Fruit fly (Drosophila melanogaster) whole organism, embryonic: Measurements from ENCODE around the gene barc.

ENCODE experiments used
- Aef1 ChIP-seq: fragments of 200-800 bp; sonication (Bioruptor generic); IDR thresholded peaks from 3 replicates; pipeline ENCODE4 v1.3.6; 2022; ENCODE audit warnings: missing biosample characterization, missing genetic modification characterization
- B-H2 ChIP-seq: fragments of 200-800 bp; sonication (Bioruptor generic); optimal IDR thresholded peaks from 2 replicates; lab custom pipeline; 2018; ENCODE audit warnings: missing biosample characterization, mild to moderate bottlenecking, missing genetic modification characterization
- Bgb ChIP-seq: fragments of 200-800 bp; sonication (Bioruptor generic); IDR thresholded peaks from 2 replicates; pipeline ENCODE4 v1.3.6; 2022; ENCODE audit warnings: missing biosample characterization, missing genetic modification characterization; ENCODE audit not compliant: partially characterized antibody
- CG10321 ChIP-seq: fragments of 200-800 bp; sonication (Bioruptor generic); IDR thresholded peaks from 2 replicates; pipeline ENCODE4 v1.3.6; 2022; ENCODE audit warnings: missing biosample characterization, missing genetic modification characterization
- CG10431 ChIP-seq: fragments of 200-800 bp; sonication (Bioruptor generic); optimal IDR thresholded peaks from 3 replicates; lab custom pipeline; 2018; ENCODE audit warnings: missing biosample characterization, mild to moderate bottlenecking, missing genetic modification characterization
- CG11504 ChIP-seq: fragments of 200-800 bp; sonication (Bioruptor generic); optimal IDR thresholded peaks from 3 replicates; lab custom pipeline; 2019; ENCODE audit warnings: missing biosample characterization, mild to moderate bottlenecking, missing genetic modification characterization, moderate library complexity
- CG12155 ChIP-seq: fragments of 200-800 bp; sonication (Bioruptor generic); optimal IDR thresholded peaks from 3 replicates; lab custom pipeline; 2016; ENCODE audit warnings: missing biosample characterization, missing genetic modification characterization
- CG15269 ChIP-seq: fragments of 200-800 bp; sonication (Bioruptor generic); optimal IDR thresholded peaks from 2 replicates; lab custom pipeline; 2018; ENCODE audit warnings: missing biosample characterization, mild to moderate bottlenecking, missing genetic modification characterization, moderate library complexity
- CG1602 ChIP-seq: fragments of 200-800 bp; sonication (Bioruptor generic); optimal IDR thresholded peaks from 3 replicates; lab custom pipeline; 2016; ENCODE audit warnings: missing biosample characterization, missing genetic modification characterization
- CG17912 ChIP-seq: fragments of 200-800 bp; sonication (Bioruptor generic); optimal IDR thresholded peaks from 2 replicates; lab custom pipeline; 2018; ENCODE audit warnings: missing biosample characterization, mild to moderate bottlenecking, missing genetic modification characterization
- CG2889 ChIP-seq: fragments of 200-800 bp; sonication (Bioruptor generic); IDR thresholded peaks from 3 replicates; pipeline ENCODE4 v1.3.6; 2022; ENCODE audit warnings: missing biosample characterization, missing genetic modification characterization
- CG34224 ChIP-seq: fragments of 200-800 bp; sonication (Bioruptor generic); IDR thresholded peaks from 3 replicates; pipeline ENCODE4 v1.3.6; 2022; ENCODE audit warnings: missing biosample characterization, missing genetic modification characterization; ENCODE audit not compliant: partially characterized antibody
- CG3995 ChIP-seq: fragments of 200-800 bp; sonication (Bioruptor generic); optimal IDR thresholded peaks from 3 replicates; lab custom pipeline; 2016; ENCODE audit warnings: missing biosample characterization, missing genetic modification characterization
- CG43689 ChIP-seq: fragments of 200-800 bp; sonication (Bioruptor generic); IDR thresholded peaks from 2 replicates; pipeline ENCODE4 v1.3.6; 2022; ENCODE audit warnings: missing biosample characterization, missing genetic modification characterization
- CG4404 ChIP-seq: fragments of 200-800 bp; sonication (Bioruptor generic); IDR thresholded peaks from 2 replicates; pipeline ENCODE4 v1.3.6; 2022; ENCODE audit warnings: missing biosample characterization, missing genetic modification characterization
- CG6765 ChIP-seq: fragments of 200-800 bp; sonication (Bioruptor generic); optimal IDR thresholded peaks from 3 replicates; lab custom pipeline; 2017; ENCODE audit warnings: missing biosample characterization, mild to moderate bottlenecking, missing genetic modification characterization
- CG8089 ChIP-seq: fragments of 200-800 bp; sonication (Bioruptor generic); optimal IDR thresholded peaks from 3 replicates; lab custom pipeline; 2016; ENCODE audit warnings: missing biosample characterization, missing genetic modification characterization
- CG9932 ChIP-seq: fragments of 200-800 bp; sonication (Bioruptor generic); IDR thresholded peaks from 2 replicates; pipeline ENCODE4 v1.3.6; 2022; ENCODE audit warnings: missing biosample characterization, missing genetic modification characterization
- CHES-1-like ChIP-seq: fragments of 200-800 bp; sonication (Bioruptor generic); optimal IDR thresholded peaks from 2 replicates; lab custom pipeline; 2016; ENCODE audit warnings: missing biosample characterization, missing genetic modification characterization
- Camta ChIP-seq: fragments of 200-800 bp; sonication (Bioruptor generic); optimal IDR thresholded peaks from 2 replicates; lab custom pipeline; 2016; ENCODE audit warnings: missing biosample characterization, missing genetic modification characterization
- Doc2 ChIP-seq: fragments of 200-800 bp; sonication (Bioruptor generic); IDR thresholded peaks from 2 replicates; pipeline ENCODE4 v1.3.6; 2022; ENCODE audit warnings: missing biosample characterization, missing genetic modification characterization
- Dp ChIP-seq: fragments of 200-800 bp; sonication (Bioruptor generic); optimal IDR thresholded peaks from 2 replicates; lab custom pipeline; 2018; ENCODE audit warnings: missing biosample characterization, mild to moderate bottlenecking, missing genetic modification characterization, moderate library complexity
- Ets97D ChIP-seq: fragments of 200-800 bp; sonication (Bioruptor generic); optimal IDR thresholded peaks from 3 replicates; lab custom pipeline; 2016; ENCODE audit warnings: missing biosample characterization, missing genetic modification characterization
- H2.0 ChIP-seq: fragments of 200-800 bp; sonication (Bioruptor generic); IDR thresholded peaks from 2 replicates; pipeline ENCODE4 v1.3.6; 2022; ENCODE audit warnings: missing biosample characterization, missing genetic modification characterization
- HLHmδ ChIP-seq: fragments of 200-800 bp; sonication (Bioruptor generic); optimal IDR thresholded peaks from 2 replicates; lab custom pipeline; 2018; ENCODE audit warnings: missing biosample characterization, mild to moderate bottlenecking, missing genetic modification characterization, moderate library complexity
- HmgZ ChIP-seq: fragments of 200-800 bp; sonication (Bioruptor generic); optimal IDR thresholded peaks from 2 replicates; lab custom pipeline; 2018; ENCODE audit warnings: missing biosample characterization, mild to moderate bottlenecking, missing genetic modification characterization
- Lpt ChIP-seq: fragments of >200 bp; optimal IDR thresholded peaks from 2 replicates; lab custom pipeline; 2018; ENCODE audit warnings: missing biosample characterization, missing genetic modification characterization
- Nf-YA ChIP-seq: fragments of 200-800 bp; sonication (Bioruptor generic); IDR thresholded peaks from 2 replicates; pipeline ENCODE4 v1.3.6; 2022; ENCODE audit warnings: missing biosample characterization, missing genetic modification characterization
- PHDP ChIP-seq: fragments of 200-800 bp; sonication (Bioruptor generic); optimal IDR thresholded peaks from 3 replicates; lab custom pipeline; 2018; ENCODE audit warnings: missing biosample characterization, mild to moderate bottlenecking, missing genetic modification characterization, moderate library complexity
- Poxn ChIP-seq: fragments of 200-800 bp; sonication (Bioruptor generic); IDR thresholded peaks from 2 replicates; pipeline ENCODE4 v1.3.6; 2022; ENCODE audit warnings: missing biosample characterization, missing genetic modification characterization
- Rx ChIP-seq: fragments of 200-800 bp; sonication (Bioruptor generic); IDR thresholded peaks from 2 replicates; pipeline ENCODE4 v1.3.6; 2022; ENCODE audit warnings: missing biosample characterization, missing genetic modification characterization
- Sin3A ChIP-seq: fragments of >200 bp; optimal IDR thresholded peaks from 2 replicates; lab custom pipeline; 2018
- Sox102F ChIP-seq: fragments of 200-800 bp; sonication (Bioruptor generic); optimal IDR thresholded peaks from 2 replicates; lab custom pipeline; 2018; ENCODE audit warnings: missing biosample characterization, mild to moderate bottlenecking, missing genetic modification characterization, moderate library complexity
- cg ChIP-seq: fragments of 200-800 bp; sonication (Bioruptor generic); optimal IDR thresholded peaks from 3 replicates; lab custom pipeline; 2019; ENCODE audit warnings: missing biosample characterization, mild to moderate bottlenecking, missing genetic modification characterization, moderate library complexity
- chm ChIP-seq: fragments of 200-800 bp; sonication (Bioruptor generic); IDR thresholded peaks from 2 replicates; pipeline ENCODE4 v1.3.6; 2022; ENCODE audit warnings: missing biosample characterization, missing genetic modification characterization
- corto ChIP-seq: fragments of 200-800 bp; sonication (Bioruptor generic); optimal IDR thresholded peaks from 2 replicates; lab custom pipeline; 2016; ENCODE audit warnings: missing biosample characterization, mild to moderate bottlenecking, missing genetic modification characterization, moderate library complexity
- crol ChIP-seq: fragments of 200-800 bp; sonication (Bioruptor generic); IDR thresholded peaks from 2 replicates; pipeline ENCODE4 v1.3.6; 2022; ENCODE audit warnings: missing biosample characterization, missing genetic modification characterization
- dmrt11E ChIP-seq: fragments of 200-800 bp; sonication (Bioruptor generic); optimal IDR thresholded peaks from 3 replicates; lab custom pipeline; 2018; ENCODE audit warnings: missing biosample characterization, mild to moderate bottlenecking, missing genetic modification characterization, moderate library complexity
- dpn ChIP-seq, 2 experiments: fragments of 200-800 bp; sonication (Bioruptor generic); optimal IDR thresholded peaks; 3 replicates each; lab custom pipeline; 2016; ENCODE audit warnings: missing biosample characterization in 2 of 2, missing genetic modification characterization in 2 of 2
- fu2 ChIP-seq: fragments of 200-800 bp; sonication (Bioruptor generic); optimal IDR thresholded peaks from 2 replicates; lab custom pipeline; 2016; ENCODE audit warnings: missing biosample characterization, missing genetic modification characterization
- gcm ChIP-seq: fragments of 200-800 bp; sonication (Bioruptor generic); optimal IDR thresholded peaks from 2 replicates; lab custom pipeline; 2019; ENCODE audit warnings: missing biosample characterization, mild to moderate bottlenecking, missing genetic modification characterization, moderate library complexity
- gem ChIP-seq: fragments of 200-800 bp; sonication (Bioruptor generic); optimal IDR thresholded peaks from 2 replicates; lab custom pipeline; 2019; ENCODE audit warnings: missing biosample characterization, mild to moderate bottlenecking, missing genetic modification characterization, moderate library complexity
- grn ChIP-seq: fragments of 200-800 bp; sonication (Bioruptor generic); optimal IDR thresholded peaks from 3 replicates; lab custom pipeline; 2017; ENCODE audit warnings: missing biosample characterization, missing genetic modification characterization
- hb ChIP-seq: fragments of 200-800 bp; sonication (Bioruptor generic); IDR thresholded peaks from 3 replicates; pipeline ENCODE4 v1.3.6; 2022; ENCODE audit warnings: missing biosample characterization, missing genetic modification characterization; ENCODE audit not compliant: partially characterized antibody
- insv ChIP-seq, 2 experiments: fragments of 200-800 bp; sonication (Bioruptor generic); optimal IDR thresholded peaks; 3 replicates each; lab custom pipeline; 2016 to 2018; ENCODE audit warnings: missing biosample characterization in 2 of 2, missing genetic modification characterization in 2 of 2
- lab ChIP-seq: fragments of 200-800 bp; sonication (Bioruptor generic); optimal IDR thresholded peaks from 3 replicates; lab custom pipeline; 2017; ENCODE audit warnings: missing biosample characterization, missing genetic modification characterization, mild to moderate bottlenecking, moderate library complexity, missing genetic modification reagents
- nmo ChIP-seq: fragments of 200-800 bp; sonication (Bioruptor generic); optimal IDR thresholded peaks from 2 replicates; lab custom pipeline; 2018; ENCODE audit warnings: missing biosample characterization, mild to moderate bottlenecking, missing genetic modification characterization, moderate library complexity
- slp2 ChIP-seq: fragments of 200-800 bp; sonication (Bioruptor generic); optimal IDR thresholded peaks from 2 replicates; lab custom pipeline; 2016; ENCODE audit warnings: missing biosample characterization, missing genetic modification characterization
- tin ChIP-seq: fragments of 200-800 bp; sonication (Bioruptor generic); optimal IDR thresholded peaks from 3 replicates; lab custom pipeline; 2016; ENCODE audit warnings: missing biosample characterization, missing genetic modification characterization
- vfl ChIP-seq: fragments of 200-800 bp; sonication (Bioruptor generic); optimal IDR thresholded peaks from 2 replicates; lab custom pipeline; 2016; ENCODE audit warnings: missing biosample characterization, missing genetic modification characterization
- vvl ChIP-seq: fragments of 200-800 bp; sonication (Bioruptor generic); IDR thresholded peaks from 2 replicates; pipeline ENCODE4 v1.3.6; 2022; ENCODE audit warnings: missing biosample characterization, missing genetic modification characterization
- yki ChIP-seq: fragments of >200 bp; optimal IDR thresholded peaks from 3 replicates; lab custom pipeline; 2018
- zen ChIP-seq: fragments of 200-800 bp; sonication (Bioruptor generic); optimal IDR thresholded peaks from 3 replicates; lab custom pipeline; 2018; ENCODE audit warnings: missing biosample characterization, mild to moderate bottlenecking, missing genetic modification characterization, moderate library complexity

Gene barc

DNA sequence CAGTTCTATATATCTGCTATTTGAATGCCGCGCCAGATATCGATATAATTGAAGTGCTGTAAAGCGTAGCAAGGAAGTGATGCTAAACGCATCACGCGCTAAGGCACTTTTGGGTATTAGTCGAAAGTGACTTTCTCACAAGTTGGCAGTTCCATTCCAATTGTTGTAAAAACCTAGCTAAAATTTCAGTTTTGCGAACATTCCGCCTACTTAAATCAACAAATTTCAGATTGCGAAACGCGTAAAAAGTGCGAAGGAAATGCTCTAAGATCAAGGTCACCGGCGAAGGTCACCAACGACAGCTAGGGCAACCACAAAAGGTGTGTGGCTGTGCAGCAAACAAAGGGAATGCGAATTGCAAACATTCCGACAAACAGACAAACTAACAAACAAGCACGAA is 12.8 kb upstream of the barc start, which contains the start of gene Syx7 (continued):
- TF ChIP-seq CG10321, result no peak
- TF ChIP-seq chm (GFP tag; lab: Robert Waterston, UW), result no peak
- TF ChIP-seq corto (GFP tag; lab: Kevin White, UChicago), result no peak
- peak; percentile 3 for TF ChIP-seq zen
- TF ChIP-seq CG11504 (tag; lab: Kevin White, UChicago), result no peak
- TF ChIP-seq cg (GFP tag; lab: Kevin White, UChicago), result no peak
- TF ChIP-seq Nf-YA, result no peak
- no peak for TF ChIP-seq Doc2
- TF ChIP-seq vfl (GFP tag; lab: Kevin White, UChicago), result peak; percentile 36
- no peak for TF ChIP-seq CG1602 (GFP tag; lab: Kevin White, UChicago)
- TF ChIP-seq Rx, result no peak
- TF ChIP-seq vvl (GFP tag; lab: Robert Waterston, UW), result peak; percentile 54
- TF ChIP-seq yki, result no peak
- no peak for TF ChIP-seq H2.0 (GFP tag; lab: Robert Waterston, UW)
- no peak for TF ChIP-seq CG8089
- peak; percentile 41 for TF ChIP-seq B-H2 (GFP tag; lab: Kevin White, UChicago)
- TF ChIP-seq CG15269 (tag; lab: Kevin White, UChicago), result no peak
- TF ChIP-seq CG43689 (GFP tag; lab: Robert Waterston, UW), result no peak
- TF ChIP-seq nmo (GFP tag; lab: Kevin White, UChicago), result peak; percentile 64
- no peak for TF ChIP-seq CG17912
- no peak for TF ChIP-seq gcm (GFP tag; lab: Kevin White, UChicago)
- no peak for TF ChIP-seq CG10431 (GFP tag; lab: Kevin White, UChicago)
- TF ChIP-seq Ets97D, result peak; percentile 63
- TF ChIP-seq fu2 (GFP tag; lab: Kevin White, UChicago), result peak; percentile 22
- TF ChIP-seq Lpt (GFP tag; lab: Kevin White, UChicago), result no peak
- peak; percentile 54 for TF ChIP-seq Sin3A (lab: Kevin White, UChicago)
- no peak for TF ChIP-seq CG2889 (GFP tag; lab: Robert Waterston, UW)
- no peak for TF ChIP-seq hb
- TF ChIP-seq gem (tag; lab: Kevin White, UChicago), result no peak
- TF ChIP-seq HmgZ (tag; lab: Kevin White, UChicago), result peak; percentile 88
- TF ChIP-seq dpn (GFP tag; optimal IDR thresholded peaks at IDR 0.05; lab: Kevin White, UChicago), result peak; percentile 33 to 38
- no peak for TF ChIP-seq CG6765
- no peak for TF ChIP-seq PHDP (tag; lab: Kevin White, UChicago)
- TF ChIP-seq CG9932 (GFP tag; lab: Robert Waterston, UW), result peak; percentile 39; the same call in 1 of the 2 replicates
- TF ChIP-seq insv (GFP tag; optimal IDR thresholded peaks at IDR 0.05; lab: Kevin White, UChicago), result no peak
- no peak for TF ChIP-seq crol (GFP tag; lab: Robert Waterston, UW)
- no peak for TF ChIP-seq slp2 (GFP tag; lab: Kevin White, UChicago)
- TF ChIP-seq dmrt11E, result no peak
- no peak for TF ChIP-seq Poxn (GFP tag; lab: Robert Waterston, UW)
- TF ChIP-seq lab, result no peak
- no peak for TF ChIP-seq Sox102F (GFP tag; lab: Kevin White, UChicago)
- peak; percentile 100 for TF ChIP-seq Dp (GFP tag; lab: Kevin White, UChicago)
- TF ChIP-seq Camta (GFP tag; lab: Kevin White, UChicago), result no peak
- peak; percentile 32 for TF ChIP-seq tin (GFP tag; lab: Kevin White, UChicago)
- no peak for TF ChIP-seq Aef1
- TF ChIP-seq CG4404, result no peak
- peak; percentile 62; the same call in 2 of the 3 replicates for TF ChIP-seq CG34224 (GFP tag; lab: Robert Waterston, UW)
- TF ChIP-seq CHES-1-like (GFP tag; lab: Kevin White, UChicago), result peak; percentile 63
- TF ChIP-seq CG3995 (GFP tag; lab: Kevin White, UChicago), result peak; percentile 43
- peak; percentile 34 for TF ChIP-seq CG12155
- peak; percentile 69 for TF ChIP-seq Bgb (GFP tag; lab: Robert Waterston, UW)
- TF ChIP-seq HLHmδ (GFP tag; lab: Kevin White, UChicago), result no peak
- no peak for TF ChIP-seq grn (GFP tag; lab: Kevin White, UChicago)
